Fruit fly (Drosophila melanogaster) whole organism, prepupa: ENCODE measurements around the gene CG17568.

ENCODE experiments used
- Blimp-1 ChIP-seq: fragments of 200-800 bp; sonication (Bioruptor generic); optimal IDR thresholded peaks from 3 replicates; lab custom pipeline; 2017; ENCODE audit warnings: missing biosample characterization, missing genetic modification characterization, mild to moderate bottlenecking, moderate library complexity, missing genetic modification reagents
- CG10631 ChIP-seq: fragments of 200-800 bp; sonication (Bioruptor generic); optimal IDR thresholded peaks from 2 replicates; lab custom pipeline; 2016; ENCODE audit warnings: missing biosample characterization, missing genetic modification characterization
- CG10669 ChIP-seq: fragments of 200-800 bp; sonication (Bioruptor generic); optimal IDR thresholded peaks from 3 replicates; lab custom pipeline; 2018; ENCODE audit warnings: missing biosample characterization, mild to moderate bottlenecking, missing genetic modification characterization, moderate library complexity
- CG11762 ChIP-seq: fragments of 200-800 bp; sonication (Bioruptor generic); optimal IDR thresholded peaks from 3 replicates; lab custom pipeline; 2016; ENCODE audit warnings: missing biosample characterization, missing genetic modification characterization; ENCODE audit not compliant: insufficient read depth
- CG15336 ChIP-seq: fragments of 200-800 bp; sonication (Bioruptor generic); IDR thresholded peaks from 2 replicates; pipeline ENCODE4 v1.3.6; 2022; ENCODE audit warnings: missing biosample characterization, missing genetic modification characterization
- CG1621 ChIP-seq: fragments of 200-800 bp; sonication (Bioruptor generic); optimal IDR thresholded peaks from 3 replicates; lab custom pipeline; 2018; ENCODE audit warnings: missing biosample characterization, mild to moderate bottlenecking, missing genetic modification characterization
- CG31627 ChIP-seq: fragments of 200-800 bp; sonication (Bioruptor generic); optimal IDR thresholded peaks from 3 replicates; lab custom pipeline; 2016; ENCODE audit warnings: missing biosample characterization, missing genetic modification characterization
- CG32006 ChIP-seq: fragments of 200-800 bp; sonication (Bioruptor generic); optimal IDR thresholded peaks from 3 replicates; lab custom pipeline; 2017; ENCODE audit warnings: missing biosample characterization, mild to moderate bottlenecking, missing genetic modification characterization
- CG3919 ChIP-seq: fragments of 200-800 bp; sonication (Bioruptor generic); optimal IDR thresholded peaks from 3 replicates; lab custom pipeline; 2016; ENCODE audit warnings: missing biosample characterization, missing genetic modification characterization
- CG4318 ChIP-seq: fragments of 200-800 bp; sonication (Bioruptor generic); optimal IDR thresholded peaks from 3 replicates; lab custom pipeline; 2017; ENCODE audit warnings: missing biosample characterization, mild to moderate bottlenecking, missing genetic modification characterization
- CG6163 ChIP-seq: fragments of 200-800 bp; sonication (Bioruptor generic); IDR thresholded peaks from 3 replicates; pipeline ENCODE4 v1.3.6; 2022; ENCODE audit warnings: missing biosample characterization, missing genetic modification characterization
- CG6808 ChIP-seq: fragments of 200-800 bp; sonication (Bioruptor generic); optimal IDR thresholded peaks from 3 replicates; lab custom pipeline; 2017; ENCODE audit warnings: missing biosample characterization, missing genetic modification characterization, mild to moderate bottlenecking, moderate library complexity, missing genetic modification reagents
- CG6854 ChIP-seq: fragments of 200-800 bp; sonication (Bioruptor generic); optimal IDR thresholded peaks from 2 replicates; lab custom pipeline; 2017; ENCODE audit warnings: missing biosample characterization, mild to moderate bottlenecking, missing genetic modification characterization
- CG8319 ChIP-seq: fragments of 200-800 bp; sonication (Bioruptor generic); optimal IDR thresholded peaks from 3 replicates; lab custom pipeline; 2016; ENCODE audit warnings: missing biosample characterization, missing genetic modification characterization
- CG8632 ChIP-seq: fragments of 200-800 bp; sonication (Bioruptor generic); optimal IDR thresholded peaks from 3 replicates; lab custom pipeline; 2016; ENCODE audit warnings: missing biosample characterization, missing genetic modification characterization
- CG9139 ChIP-seq: fragments of 200-800 bp; sonication (Bioruptor generic); optimal IDR thresholded peaks from 3 replicates; lab custom pipeline; 2017; ENCODE audit warnings: missing biosample characterization, mild to moderate bottlenecking, missing genetic modification characterization
- Eip75B ChIP-seq: fragments of 200-800 bp; sonication (Bioruptor generic); optimal IDR thresholded peaks from 3 replicates; lab custom pipeline; 2016; ENCODE audit warnings: missing biosample characterization, missing genetic modification characterization
- Eip78C ChIP-seq: fragments of 200-800 bp; sonication (Bioruptor generic); peaks from one replicate; lab custom pipeline; 2016; ENCODE audit warnings: missing biosample characterization, missing genetic modification characterization
- Ets21C ChIP-seq: fragments of 200-800 bp; sonication (Bioruptor generic); optimal IDR thresholded peaks from 3 replicates; lab custom pipeline; 2016; ENCODE audit warnings: missing biosample characterization, missing genetic modification characterization
- Gug ChIP-seq: fragments of 200-800 bp; sonication (Bioruptor generic); IDR thresholded peaks from 2 replicates; pipeline ENCODE4 v1.3.6; 2022; ENCODE audit warnings: missing biosample characterization, missing genetic modification characterization
- Hr38 ChIP-seq: sonication (Bioruptor generic); optimal IDR thresholded peaks from 2 replicates; lab custom pipeline; 2016; ENCODE audit warnings: missing biosample characterization, missing genetic modification characterization
- Hr4 ChIP-seq: fragments of 200-800 bp; sonication (Bioruptor generic); optimal IDR thresholded peaks from 3 replicates; lab custom pipeline; 2016; ENCODE audit warnings: missing biosample characterization, missing genetic modification characterization
- Lpt ChIP-seq: fragments of 200-800 bp; sonication (Bioruptor generic); optimal IDR thresholded peaks from 3 replicates; lab custom pipeline; 2016; ENCODE audit warnings: missing biosample characterization, missing genetic modification characterization
- Met ChIP-seq: fragments of 200-800 bp; sonication (Bioruptor generic); optimal IDR thresholded peaks from 3 replicates; lab custom pipeline; 2016; ENCODE audit warnings: missing biosample characterization, missing genetic modification characterization
- OdsH ChIP-seq: fragments of 200-800 bp; sonication (Bioruptor generic); optimal IDR thresholded peaks from 3 replicates; lab custom pipeline; 2016; ENCODE audit warnings: missing biosample characterization, missing genetic modification characterization
- Smox ChIP-seq: fragments of 200-800 bp; sonication (Bioruptor generic); optimal IDR thresholded peaks from 3 replicates; lab custom pipeline; 2016; ENCODE audit warnings: missing biosample characterization, missing genetic modification characterization
- Sox102F ChIP-seq: fragments of 200-800 bp; sonication (Bioruptor generic); optimal IDR thresholded peaks from 2 replicates; lab custom pipeline; 2016; ENCODE audit warnings: missing biosample characterization, mild to moderate bottlenecking, missing genetic modification characterization
- Sox14 ChIP-seq: fragments of 200-800 bp; sonication (Bioruptor generic); optimal IDR thresholded peaks from 3 replicates; lab custom pipeline; 2016; ENCODE audit warnings: missing biosample characterization, missing genetic modification characterization
- Sox15 ChIP-seq: fragments of 200-800 bp; sonication (Bioruptor generic); optimal IDR thresholded peaks from 3 replicates; lab custom pipeline; 2016; ENCODE audit warnings: missing biosample characterization, missing genetic modification characterization
- achi ChIP-seq: fragments of 200-800 bp; sonication (Bioruptor generic); optimal IDR thresholded peaks from 3 replicates; lab custom pipeline; 2016; ENCODE audit warnings: missing biosample characterization, missing genetic modification characterization
- dsx ChIP-seq: fragments of 200-800 bp; optimal IDR thresholded peaks from 3 replicates; lab custom pipeline; 2019; ENCODE audit warnings: missing biosample characterization, mild to moderate bottlenecking, missing genetic modification characterization, moderate library complexity; ENCODE audit not compliant: poor library complexity, severe bottlenecking
- esn ChIP-seq: fragments of 200-800 bp; sonication (Bioruptor generic); optimal IDR thresholded peaks from 2 replicates; lab custom pipeline; 2016; ENCODE audit warnings: missing biosample characterization, mild to moderate bottlenecking, missing genetic modification characterization, moderate library complexity
- fd59A ChIP-seq: fragments of 200-800 bp; sonication (Bioruptor generic); optimal IDR thresholded peaks from 2 replicates; lab custom pipeline; 2017; ENCODE audit warnings: missing biosample characterization, mild to moderate bottlenecking, missing genetic modification characterization, missing genetic modification reagents
- fd85E ChIP-seq: fragments of 200-800 bp; sonication (Bioruptor generic); optimal IDR thresholded peaks from 3 replicates; lab custom pipeline; 2016; ENCODE audit warnings: missing biosample characterization, missing genetic modification characterization
- fkh ChIP-seq: fragments of 200-800 bp; sonication (Bioruptor generic); optimal IDR thresholded peaks from 3 replicates; lab custom pipeline; 2017; ENCODE audit warnings: missing biosample characterization, mild to moderate bottlenecking, missing genetic modification characterization, moderate library complexity
- lz ChIP-seq: fragments of 200-800 bp; sonication (Bioruptor generic); optimal IDR thresholded peaks from 3 replicates; lab custom pipeline; 2016; ENCODE audit warnings: missing biosample characterization, missing genetic modification characterization
- net ChIP-seq: fragments of 200-800 bp; sonication (Bioruptor generic); optimal IDR thresholded peaks from 3 replicates; lab custom pipeline; 2016; ENCODE audit warnings: missing biosample characterization, missing genetic modification characterization
- spab ChIP-seq: fragments of 200-800 bp; sonication (Bioruptor generic); optimal IDR thresholded peaks from 2 replicates; lab custom pipeline; 2017; ENCODE audit warnings: missing biosample characterization, mild to moderate bottlenecking, missing genetic modification characterization, missing genetic modification reagents
- ss ChIP-seq, 2 experiments: fragments of 200-800 bp; sonication (Bioruptor generic); optimal IDR thresholded peaks; 2 replicates in 1 of 2; 3 replicates in 1 of 2; lab custom pipeline; 2017 to 2018; ENCODE audit warnings: mild to moderate bottlenecking in 2 of 2, missing biosample characterization in 2 of 2, missing genetic modification characterization in 2 of 2, moderate library complexity in 1 of 2
- svp ChIP-seq: fragments of 200-800 bp; sonication (Bioruptor generic); peaks from one replicate; lab custom pipeline; 2016; ENCODE audit warnings: missing biosample characterization, missing genetic modification characterization
- vri ChIP-seq: fragments of 200-800 bp; sonication (Bioruptor generic); optimal IDR thresholded peaks from 3 replicates; lab custom pipeline; 2016; ENCODE audit warnings: missing biosample characterization, mild to moderate bottlenecking, missing genetic modification characterization

CG17568 gene

dm6 chr2L:19155937-19156736 lies 25.4 kb downstream of the CG17568 start (continued):
- TF ChIP-seq Blimp-1 (GFP tag; lab: Kevin White, UChicago), result no peak
- no peak for TF ChIP-seq Hr38 (GFP tag; lab: Kevin White, UChicago)
- TF ChIP-seq Sox14 (GFP tag; lab: Kevin White, UChicago), result no peak
- peak; percentile 89 for TF ChIP-seq CG6163
- TF ChIP-seq fd59A (GFP tag; lab: Kevin White, UChicago), result peak; percentile 67
- no peak for TF ChIP-seq achi (GFP tag; lab: Kevin White, UChicago)
- TF ChIP-seq CG15336, result 0 out of 2 replicates have a peak, but pooled peaks have one; percentile 23
- TF ChIP-seq vri (GFP tag; lab: Kevin White, UChicago), result no peak
- no peak for TF ChIP-seq CG6854 (GFP tag; lab: Kevin White, UChicago)
- TF ChIP-seq esn, result no peak
- TF ChIP-seq CG31627, result no peak
- TF ChIP-seq Sox102F (GFP tag; lab: Kevin White, UChicago), result no peak
- TF ChIP-seq CG8319 (GFP tag; lab: Kevin White, UChicago), result no peak
- TF ChIP-seq CG10669, result peak; percentile 71
- TF ChIP-seq CG11762, result peak; percentile 18
- no peak for TF ChIP-seq Met (GFP tag; lab: Kevin White, UChicago)
- TF ChIP-seq CG4318 (GFP tag; lab: Kevin White, UChicago), result no peak
- peak; percentile 1 for TF ChIP-seq Eip75B (GFP tag; lab: Kevin White, UChicago)
- TF ChIP-seq CG6808, result peak; percentile 96
- no peak for TF ChIP-seq CG8632
- peak; percentile 6 for TF ChIP-seq Hr4 (GFP tag; lab: Kevin White, UChicago)
- no peak for TF ChIP-seq fd85E (GFP tag; lab: Kevin White, UChicago)
- peak; percentile 89 for TF ChIP-seq svp
- peak; percentile 90 for TF ChIP-seq Eip78C
- TF ChIP-seq Gug (GFP tag; lab: Robert Waterston, UW), result peak; percentile 33; the same call in 1 of the 2 replicates

DNA sequence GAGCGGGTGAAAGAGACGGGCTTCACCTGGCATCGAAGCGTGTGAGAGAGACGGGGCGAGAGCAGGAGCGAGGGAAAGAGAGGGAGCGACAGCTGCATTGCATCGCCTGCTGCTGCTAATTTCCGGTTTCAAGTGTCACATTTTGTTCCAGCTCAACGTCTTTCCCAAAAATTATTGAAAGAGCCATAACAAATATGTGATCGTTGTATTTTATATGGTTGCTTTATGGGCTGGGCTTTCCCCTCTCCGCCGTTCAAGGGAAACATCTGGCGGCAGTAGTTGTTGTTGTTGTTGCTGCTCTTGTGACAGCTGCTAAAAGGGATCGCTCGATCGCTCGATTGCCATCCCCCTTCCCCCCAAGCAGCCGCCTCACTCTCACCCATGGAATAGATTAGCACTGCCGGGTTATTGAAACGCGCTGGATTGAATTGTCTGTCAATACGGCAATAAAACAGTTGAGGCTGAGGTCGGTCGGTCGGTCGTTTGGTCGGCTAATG lies 26.6 kb downstream of the CG17568 start:
- peak; percentile 13 for TF ChIP-seq spab (GFP tag; lab: Kevin White, UChicago)
- no peak for TF ChIP-seq CG11762
- no peak for TF ChIP-seq lz (GFP tag; lab: Kevin White, UChicago)
- TF ChIP-seq CG10631 (GFP tag; lab: Kevin White, UChicago), result no peak
- peak; percentile 71 for TF ChIP-seq dsx (GFP tag; lab: Kevin White, UChicago)
- TF ChIP-seq CG6163, result 0 out of 3 replicates have a peak, but pooled peaks have one; percentile 34
- TF ChIP-seq CG6808, result peak; percentile 51
- peak; percentile 80 for TF ChIP-seq CG9139 (GFP tag; lab: Kevin White, UChicago)
- TF ChIP-seq CG3919 (GFP tag; lab: Kevin White, UChicago), result peak; percentile 1
- TF ChIP-seq svp, result peak; percentile 87
- peak; percentile 55 for TF ChIP-seq net (GFP tag; lab: Kevin White, UChicago)
- peak; percentile 80 to 81 for TF ChIP-seq ss (GFP tag; optimal IDR thresholded peaks at IDR 0.05; lab: Kevin White, UChicago)
- peak; percentile 74 for TF ChIP-seq fkh
- peak; percentile 80 for TF ChIP-seq Eip78C
- TF ChIP-seq CG32006 (GFP tag; lab: Kevin White, UChicago), result no peak

DNA sequence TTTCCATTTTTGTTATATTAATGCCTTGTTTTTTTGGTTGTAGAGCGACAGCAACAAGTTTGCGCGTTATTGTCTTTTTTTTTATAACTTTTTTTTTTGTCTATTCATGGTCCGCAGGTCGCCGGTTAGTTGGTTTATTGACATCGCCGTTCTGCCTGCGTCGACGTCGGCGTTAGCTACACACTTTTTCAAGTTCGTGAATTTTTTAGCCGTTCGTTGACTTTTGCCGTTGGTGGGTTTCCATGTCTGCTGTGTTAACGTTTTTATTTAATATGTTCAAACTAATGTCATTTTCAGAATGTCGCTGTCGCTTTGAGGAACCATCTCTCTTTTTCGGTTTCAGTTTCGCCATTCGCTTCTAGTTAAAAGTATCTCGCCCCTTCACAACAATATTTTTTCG lies 34.9 kb downstream of the CG17568 start:
- TF ChIP-seq Met (GFP tag; lab: Kevin White, UChicago) (no peak), CG10669 (no peak), CG3919 (GFP tag; lab: Kevin White, UChicago) (no peak), Smox (GFP tag; lab: Kevin White, UChicago) (no peak), CG10631 (GFP tag; lab: Kevin White, UChicago) (no peak), Eip75B (GFP tag; lab: Kevin White, UChicago) (no peak), Sox14 (GFP tag; lab: Kevin White, UChicago) (no peak), CG1621 (tag; lab: Kevin White, UChicago) (no peak), fd59A (GFP tag; lab: Kevin White, UChicago) (no peak), OdsH (GFP tag; lab: Kevin White, UChicago) (no peak), CG15336 (no peak), Ets21C (GFP tag; lab: Kevin White, UChicago) (no peak), Sox15 (GFP tag; lab: Kevin White, UChicago) (no peak), Lpt (GFP tag; lab: Kevin White, UChicago) (no peak), Hr38 (GFP tag; lab: Kevin White, UChicago) (no peak)
